ENCODE assay signal across 1 worm cellular context in the genomic region with DNA sequence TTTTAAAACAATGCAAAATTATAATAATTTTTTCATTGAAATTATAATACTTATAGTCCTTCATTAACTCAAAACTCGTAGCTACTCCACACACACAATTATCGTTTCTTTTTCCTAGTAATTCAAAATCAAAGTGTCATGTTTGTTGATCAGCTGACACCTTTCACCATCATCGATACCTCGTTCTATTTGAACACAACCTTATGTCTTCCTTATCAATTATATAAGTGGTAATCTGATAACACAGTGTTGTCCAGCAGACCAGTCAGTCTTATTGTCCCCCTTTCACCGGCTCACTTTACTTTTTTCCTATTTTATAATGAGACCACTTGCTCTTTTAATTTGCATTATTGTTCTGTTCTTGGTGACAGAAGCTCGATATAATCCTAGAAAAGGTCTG.
TF ChIP-seq lines count a peak whose summit lies in the region.

A gene (minus strand): TSS at position 177 of the 400 bp plus-strand sequence.
A gene (plus strand): TSS at position 284 of the 400 bp plus-strand sequence.

TF ChIP-seq in whole organism, L1 larva, 84 proteins besides CTCF, POLR2A, EP300 and RAD21 (continued from another document):
- no peak for TF ChIP-seq nhr-84 (tag; optimal IDR thresholded peaks at IDR 0.05; lab: Kevin White, UChicago)
- TF ChIP-seq unc-98 (GFP tag; IDR thresholded peaks at IDR 0.05; lab: Robert Waterston, UW), result no peak
- no peak for TF ChIP-seq nhr-237 (tag; optimal IDR thresholded peaks at IDR 0.05; lab: Kevin White, UChicago)
- no peak for TF ChIP-seq irx-1 (tag; optimal IDR thresholded peaks at IDR 0.05; lab: Kevin White, UChicago)
- no peak for TF ChIP-seq rnt-1 (tag; optimal IDR thresholded peaks at IDR 0.05; lab: Kevin White, UChicago)
- TF ChIP-seq lin-15B (tag; optimal IDR thresholded peaks at IDR 0.05; lab: Kevin White, UChicago), result no peak
- TF ChIP-seq ceh-8 (GFP tag; optimal IDR thresholded peaks at IDR 0.05; lab: Kevin White, UChicago), result no peak
- TF ChIP-seq nhr-85 (tag; lab: Kevin White, UChicago), result no peak
TF ChIP-seq in whole organism, L1 larva: peak in this region for 9.
